Worm (Caenorhabditis elegans) whole organism, L1 larva: ENCODE measurements around the gene lrch-1.

ENCODE experiments used
- C04F5.9 ChIP-seq: sonication (generic microtip); optimal IDR thresholded peaks from 2 replicates; lab custom pipeline; 2016; ENCODE audit warnings: missing genetic modification characterization, missing compliant biosample characterization
- aly-2 ChIP-seq: fragments of 150-350 bp; optimal IDR thresholded peaks from 2 replicates; lab custom pipeline; 2014; ENCODE audit warnings: missing biosample characterization, missing genetic modification characterization
- blmp-1 ChIP-seq: fragments of 150-350 bp; optimal IDR thresholded peaks from 2 replicates; lab custom pipeline; 2014; ENCODE audit warnings: missing biosample characterization, missing genetic modification characterization
- hlh-4 ChIP-seq: sonication (generic microtip); optimal IDR thresholded peaks from 2 replicates; lab custom pipeline; 2016; ENCODE audit warnings: mild to moderate bottlenecking, missing genetic modification characterization, missing compliant biosample characterization
- sup-37 ChIP-seq: fragments of 200-800 bp; sonication (Bioruptor generic); optimal IDR thresholded peaks from 2 replicates; lab custom pipeline; 2018; ENCODE audit warnings: mild to moderate bottlenecking, missing genetic modification characterization, missing compliant biosample characterization
- unc-130 ChIP-seq: fragments of 150-350 bp; optimal IDR thresholded peaks from 2 replicates; lab custom pipeline; 2017; ENCODE audit warnings: missing biosample characterization, missing genetic modification characterization, inconsistent platforms
- unc-86 ChIP-seq: sonication (generic microtip); optimal IDR thresholded peaks from 2 replicates; lab custom pipeline; 2016; ENCODE audit warnings: missing genetic modification characterization, missing compliant biosample characterization

ce11 chrX:6253566-6253898 is 37.1 kb upstream of the lrch-1 start:
- no peak for TF ChIP-seq unc-86 (tag; lab: Kevin White, UChicago)
- TF ChIP-seq sup-37 (GFP tag; lab: Kevin White, UChicago), result no peak
- TF ChIP-seq hlh-4 (tag; lab: Kevin White, UChicago), result no peak
- no peak for TF ChIP-seq C04F5.9 (tag; lab: Kevin White, UChicago)
- no peak for TF ChIP-seq unc-130 (tag; lab: Kevin White, UChicago)
- no peak for TF ChIP-seq blmp-1 (tag; lab: Kevin White, UChicago)
- TF ChIP-seq aly-2 (tag; lab: Kevin White, UChicago), result no peak
